Worm (Caenorhabditis elegans) whole organism, L3 larva: ENCODE data around the gene F56D6.13.

Experiments
- aly-2 ChIP-seq: fragments of 150-350 bp; optimal IDR thresholded peaks from 2 replicates; lab custom pipeline; 2014; ENCODE audit warnings: missing biosample characterization, missing genetic modification characterization
- nhr-12 ChIP-seq: fragments of 150-350 bp; optimal IDR thresholded peaks from 2 replicates; lab custom pipeline; 2014; ENCODE audit warnings: missing biosample characterization, missing genetic modification characterization
- skn-1 ChIP-seq: fragments of 150-350 bp; optimal IDR thresholded peaks from 2 replicates; lab custom pipeline; 2014; ENCODE audit warnings: missing biosample characterization, missing genetic modification characterization

DNA sequence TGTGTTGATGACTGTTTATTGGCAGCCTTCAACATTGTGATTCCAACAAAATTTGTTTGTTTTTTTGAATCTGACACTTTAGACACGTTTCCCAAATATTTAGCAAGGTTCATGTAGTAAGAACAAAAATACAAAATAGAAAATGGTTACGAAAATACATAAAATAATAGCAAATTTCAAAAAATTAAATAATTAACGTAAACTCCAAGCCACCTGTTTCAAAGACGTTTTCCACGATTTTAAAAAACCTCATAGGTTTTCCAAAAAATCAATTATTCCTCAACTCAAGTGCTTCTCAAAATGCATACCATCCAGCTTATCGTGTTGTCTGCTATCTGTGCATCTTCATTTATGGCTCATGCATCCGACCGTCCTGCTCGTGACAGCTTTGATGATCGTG, 8.2 kb downstream of the F56D6.13 start, which contains the start of gene F56D6.14:
- no peak for TF ChIP-seq nhr-12 (tag; lab: Kevin White, UChicago)
- TF ChIP-seq skn-1 (tag; lab: Kevin White, UChicago) = no peak
- TF ChIP-seq aly-2 = no peak
